Worm (Caenorhabditis elegans) whole organism, L4 larva: Measurements from ENCODE around the gene wrt-3.

ENCODE experiments used
- F10B5.3 ChIP-seq: sonication (generic microtip); optimal IDR thresholded peaks from 2 replicates; lab custom pipeline; 2016; ENCODE audit warnings: mild to moderate bottlenecking, missing genetic modification characterization, missing compliant biosample characterization
- F37D6.2 ChIP-seq: sonication (generic microtip); optimal IDR thresholded peaks from 2 replicates; lab custom pipeline; 2016; ENCODE audit warnings: mild to moderate bottlenecking, missing genetic modification characterization, missing compliant biosample characterization
- F44E2.7 ChIP-seq: fragments of 200-800 bp; sonication (Bioruptor generic); IDR thresholded peaks from 2 replicates; pipeline ENCODE4 v2.1.2; 2022; ENCODE audit warnings: missing genetic modification characterization, missing compliant biosample characterization
- F49E8.2 ChIP-seq: sonication (generic microtip); optimal IDR thresholded peaks from 2 replicates; lab custom pipeline; 2016; ENCODE audit warnings: missing compliant biosample characterization, mild to moderate bottlenecking, missing genetic modification characterization, borderline replicate concordance
- T20F7.1 ChIP-seq: fragments of 200-800 bp; sonication (Bioruptor generic); optimal IDR thresholded peaks from 2 replicates; lab custom pipeline; 2018; ENCODE audit warnings: mild to moderate bottlenecking, missing genetic modification characterization, missing compliant biosample characterization
- T26A8.4 ChIP-seq: fragments of 200-800 bp; sonication (Bioruptor generic); IDR thresholded peaks from 2 replicates; pipeline ENCODE4 v1.3.6; 2022; ENCODE audit warnings: missing genetic modification characterization, missing compliant biosample characterization
- Y105C5A.15 ChIP-seq: fragments of 200-800 bp; sonication (Bioruptor generic); IDR thresholded peaks from 2 replicates; pipeline ENCODE4 v1.3.6; 2022; ENCODE audit warnings: missing genetic modification characterization, missing compliant biosample characterization
- Y48G9A.11 ChIP-seq: fragments of 200-800 bp; sonication (Bioruptor generic); IDR thresholded peaks from 2 replicates; pipeline ENCODE4 v1.3.6; 2022; ENCODE audit warnings: missing genetic modification reagents, missing genetic modification characterization, missing compliant biosample characterization
- Y75B8A.6 ChIP-seq: fragments of 200-800 bp; sonication (Bioruptor generic); IDR thresholded peaks from 2 replicates; pipeline ENCODE4 v1.3.6; 2022; ENCODE audit warnings: missing genetic modification reagents, missing genetic modification characterization, missing compliant biosample characterization
- attf-4 ChIP-seq: sonication (generic microtip); optimal IDR thresholded peaks from 3 replicates; lab custom pipeline; 2017; ENCODE audit warnings: missing biosample characterization, missing genetic modification characterization
- ceh-44 ChIP-seq: fragments of 200-800 bp; sonication (Bioruptor generic); IDR thresholded peaks from 2 replicates; pipeline ENCODE4 v1.3.6; 2022; ENCODE audit warnings: missing genetic modification reagents, missing genetic modification characterization, missing compliant biosample characterization
- ceh-62 ChIP-seq: sonication (generic microtip); optimal IDR thresholded peaks from 2 replicates; lab custom pipeline; 2017; ENCODE audit warnings: missing biosample characterization, missing genetic modification characterization
- ces-1 ChIP-seq: fragments of 150-350 bp; sonication (generic microtip); optimal IDR thresholded peaks from 4 replicates; lab custom pipeline; 2014; ENCODE audit warnings: missing biosample characterization, missing genetic modification reagents, missing genetic modification characterization
- cey-2 ChIP-seq: sonication (generic microtip); optimal IDR thresholded peaks from 3 replicates; lab custom pipeline; 2017; ENCODE audit warnings: missing genetic modification characterization, mild to moderate bottlenecking, missing compliant biosample characterization, antibody characterized with exemption, borderline replicate concordance; ENCODE audit not compliant: insufficient read depth
- daf-16 ChIP-seq, 3 experiments: sonication (generic microtip); optimal IDR thresholded peaks; 2 replicates each; lab custom pipeline; 2016 to 2017; ENCODE audit warnings: missing genetic modification characterization in 3 of 3, missing genetic modification reagents in 3 of 3, mild to moderate bottlenecking in 2 of 3, missing compliant biosample characterization in 2 of 3, missing biosample characterization in 1 of 3, moderate library complexity in 1 of 3
- dpl-1 ChIP-seq: fragments of 150-350 bp; optimal IDR thresholded peaks from 2 replicates; lab custom pipeline; 2014; ENCODE audit warnings: missing biosample characterization, missing genetic modification reagents, missing genetic modification characterization
- duxl-1 ChIP-seq: sonication (generic microtip); optimal IDR thresholded peaks from 2 replicates; lab custom pipeline; 2016; ENCODE audit warnings: mild to moderate bottlenecking, missing genetic modification characterization, moderate library complexity, missing compliant biosample characterization; ENCODE audit not compliant: poor library complexity
- dve-1 ChIP-seq: sonication (generic microtip); optimal IDR thresholded peaks from 2 replicates; lab custom pipeline; 2017; ENCODE audit warnings: antibody characterized with exemption, mild to moderate bottlenecking, missing genetic modification characterization, missing compliant biosample characterization; ENCODE audit not compliant: insufficient read depth
- fkh-10 ChIP-seq: fragments of 150-350 bp; optimal IDR thresholded peaks from 2 replicates; lab custom pipeline; 2014; ENCODE audit warnings: missing biosample characterization, missing genetic modification reagents, missing genetic modification characterization
- hif-1 ChIP-seq, 2 experiments: sonication (generic microtip); optimal IDR thresholded peaks; 2 replicates each; lab custom pipeline; 2016 to 2017; ENCODE audit warnings: missing compliant biosample characterization in 2 of 2, missing genetic modification characterization in 2 of 2, missing genetic modification reagents in 2 of 2, missing genotype in 2 of 2, mild to moderate bottlenecking in 1 of 2
- hlh-11 ChIP-seq: fragments of 200-800 bp; sonication (Bioruptor generic); optimal IDR thresholded peaks from 2 replicates; lab custom pipeline; 2018; ENCODE audit warnings: mild to moderate bottlenecking, missing genetic modification characterization, missing compliant biosample characterization
- hlh-30 ChIP-seq: sonication (generic microtip); optimal IDR thresholded peaks from 2 replicates; lab custom pipeline; 2017; ENCODE audit warnings: antibody characterized with exemption, mild to moderate bottlenecking, missing genetic modification characterization, missing compliant biosample characterization; ENCODE audit not compliant: insufficient read depth
- jun-1 ChIP-seq: fragments of 150-350 bp; optimal IDR thresholded peaks from 2 replicates; lab custom pipeline; 2014; ENCODE audit warnings: missing biosample characterization, missing genetic modification reagents, missing genetic modification characterization
- lim-7 ChIP-seq: fragments of 200-800 bp; sonication (Bioruptor generic); IDR thresholded peaks from 2 replicates; pipeline ENCODE4 v1.3.6; 2022; ENCODE audit warnings: missing genetic modification characterization, missing compliant biosample characterization
- lin-15B ChIP-seq: fragments of 150-350 bp; sonication (generic microtip); optimal IDR thresholded peaks from 3 replicates; lab custom pipeline; 2014; ENCODE audit warnings: missing biosample characterization, missing genetic modification characterization
- lin-38 ChIP-seq: fragments of 200-800 bp; sonication (Bioruptor generic); IDR thresholded peaks from 2 replicates; pipeline ENCODE4 v1.3.6; 2022; ENCODE audit warnings: missing genetic modification reagents, missing genetic modification characterization, missing compliant biosample characterization
- lir-3 ChIP-seq: sonication (generic microtip); optimal IDR thresholded peaks from 2 replicates; lab custom pipeline; 2016; ENCODE audit warnings: mild to moderate bottlenecking, missing genetic modification characterization, missing compliant biosample characterization
- madf-5 ChIP-seq, 2 experiments: fragments of 200-800 bp; sonication (Bioruptor generic); IDR thresholded peaks; 2 replicates each; pipeline ENCODE4 v1.3.6; 2022; ENCODE audit warnings: missing compliant biosample characterization in 2 of 2, missing genetic modification characterization in 2 of 2
- madf-9 ChIP-seq: fragments of 200-800 bp; sonication (Bioruptor generic); conservative IDR thresholded peaks from 2 replicates; pipeline ENCODE4 v1.3.6; 2022; ENCODE audit warnings: missing genetic modification reagents, missing genetic modification characterization, missing compliant biosample characterization
- mdl-1 ChIP-seq, 2 experiments: fragments of 150-350 bp in 1 of 2; sonication (generic microtip) in 1 of 2; optimal IDR thresholded peaks; 2 replicates each; lab custom pipeline; 2014 to 2017; ENCODE audit warnings: missing biosample characterization in 2 of 2, missing genetic modification characterization in 2 of 2
- mdt-29 ChIP-seq: fragments of 200-800 bp; sonication (Bioruptor generic); IDR thresholded peaks from 2 replicates; pipeline ENCODE4 v1.3.6; 2022; ENCODE audit warnings: missing genetic modification reagents, missing genetic modification characterization, missing compliant biosample characterization
- mep-1 ChIP-seq: fragments of 150-350 bp; sonication (generic microtip); optimal IDR thresholded peaks from 3 replicates; lab custom pipeline; 2014; ENCODE audit warnings: missing biosample characterization, missing genetic modification characterization
- mxl-3 ChIP-seq: fragments of 200-800 bp; sonication (Bioruptor generic); optimal IDR thresholded peaks from 2 replicates; lab custom pipeline; 2018; ENCODE audit warnings: mild to moderate bottlenecking, missing genetic modification characterization, missing compliant biosample characterization
- nhr-10 ChIP-seq: fragments of 150-350 bp; optimal IDR thresholded peaks from 2 replicates; lab custom pipeline; 2014; ENCODE audit warnings: missing biosample characterization, missing genetic modification characterization
- nhr-102 ChIP-seq: sonication (generic microtip); optimal IDR thresholded peaks from 2 replicates; lab custom pipeline; 2016; ENCODE audit warnings: mild to moderate bottlenecking, missing genetic modification characterization, moderate library complexity, missing compliant biosample characterization
- nhr-11 ChIP-seq: fragments of 150-350 bp; optimal IDR thresholded peaks from 2 replicates; lab custom pipeline; 2014; ENCODE audit warnings: missing biosample characterization, missing genetic modification characterization
- nhr-25 ChIP-seq: sonication (generic microtip); optimal IDR thresholded peaks from 2 replicates; lab custom pipeline; 2017; ENCODE audit warnings: missing genetic modification characterization, mild to moderate bottlenecking, missing compliant biosample characterization, antibody characterized with exemption, moderate library complexity, borderline replicate concordance; ENCODE audit not compliant: insufficient read depth
- pha-4 ChIP-seq, 2 experiments: fragments of 150-350 bp in 1 of 2; fragments of 200-800 bp in 1 of 2; sonication (Bioruptor generic) in 1 of 2; IDR thresholded peaks in 1 of 2; optimal IDR thresholded peaks in 1 of 2; 2 replicates each; pipeline versions ENCODE4 v1.3.6 to Lab custom; 2014 to 2022; ENCODE audit warnings: missing genetic modification characterization in 2 of 2, missing genetic modification reagents in 2 of 2, missing biosample characterization in 1 of 2, missing compliant biosample characterization in 1 of 2
- saeg-2 ChIP-seq: fragments of 200-800 bp; sonication (Bioruptor generic); IDR thresholded peaks from 2 replicates; pipeline ENCODE4 v1.3.6; 2022; ENCODE audit warnings: missing genetic modification reagents, missing genetic modification characterization, missing compliant biosample characterization
- sdz-12 ChIP-seq: fragments of 200-800 bp; sonication (Bioruptor generic); optimal IDR thresholded peaks from 2 replicates; lab custom pipeline; 2018; ENCODE audit warnings: mild to moderate bottlenecking, missing genetic modification characterization, missing compliant biosample characterization
- skn-1 ChIP-seq: fragments of 150-350 bp; optimal IDR thresholded peaks from 2 replicates; lab custom pipeline; 2014; ENCODE audit warnings: missing biosample characterization, missing genetic modification characterization
- zag-1 ChIP-seq: fragments of 150-350 bp; optimal IDR thresholded peaks from 2 replicates; lab custom pipeline; 2014; ENCODE audit warnings: missing biosample characterization, missing genetic modification characterization
- zfp-3 ChIP-seq: fragments of 200-800 bp; sonication (Bioruptor generic); conservative IDR thresholded peaks from 2 replicates; pipeline ENCODE4 v1.3.6; 2022; ENCODE audit warnings: missing genetic modification reagents, missing genetic modification characterization, missing compliant biosample characterization
- zip-11 ChIP-seq: fragments of 200-800 bp; sonication (Bioruptor generic); IDR thresholded peaks from 2 replicates; pipeline ENCODE4 v1.3.6; 2022; ENCODE audit warnings: missing genetic modification characterization, missing compliant biosample characterization
- ztf-11 ChIP-seq: fragments of 150-350 bp; optimal IDR thresholded peaks from 2 replicates; lab custom pipeline; 2014; ENCODE audit warnings: missing biosample characterization, missing genetic modification characterization
- ztf-7 ChIP-seq: fragments of 150-350 bp; optimal IDR thresholded peaks from 2 replicates; lab custom pipeline; 2014; ENCODE audit warnings: missing biosample characterization, missing genetic modification characterization

Gene wrt-3

DNA sequence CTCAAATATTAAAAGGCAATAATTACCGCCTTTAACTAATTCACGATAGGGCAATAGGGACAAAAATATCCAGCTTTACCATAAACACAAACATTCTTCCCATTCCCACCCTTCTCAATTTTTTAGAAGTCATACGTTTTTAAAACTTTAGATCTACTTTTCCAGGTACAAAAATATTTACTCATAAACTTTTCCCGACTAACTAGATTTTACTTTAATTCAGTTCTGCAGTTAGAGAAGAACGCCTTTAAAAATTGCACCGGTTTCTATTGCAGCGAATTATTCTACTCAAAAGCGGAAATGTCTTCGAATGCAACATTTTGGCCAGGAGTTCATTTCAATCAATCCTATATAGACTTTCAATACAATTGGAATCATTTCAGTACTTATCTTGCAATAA is 19.1 kb upstream of the wrt-3 start, which contains the start of gene sru-3:
sru-3 (plus strand) TSS at position 301 of the 400 bp plus-strand sequence.
- TF ChIP-seq nhr-102 (no peak), lir-3 (no peak), ztf-11 (tag; lab: Kevin White, UChicago) (no peak), duxl-1 (no peak), Y105C5A.15 (no peak), pha-4 (GFP tag; IDR thresholded peaks at IDR 0.05; lab: Robert Waterston, UW) (no peak), pha-4 (tag; optimal IDR thresholded peaks at IDR 0.05; lab: Kevin White, UChicago) (no peak), hlh-11 (tag; lab: Kevin White, UChicago) (no peak), fkh-10 (GFP tag; lab: Kevin White, UChicago) (no peak), ceh-44 (GFP tag; lab: Robert Waterston, UW) (no peak), nhr-11 (tag; lab: Kevin White, UChicago) (no peak), attf-4 (tag; lab: Kevin White, UChicago) (no peak), saeg-2 (no peak), madf-9 (GFP tag; lab: Robert Waterston, UW) (no peak), zag-1 (tag; lab: Kevin White, UChicago) (no peak), F49E8.2 (tag; lab: Kevin White, UChicago) (no peak), dpl-1 (GFP tag; lab: Kevin White, UChicago) (no peak), F37D6.2 (tag; lab: Kevin White, UChicago) (no peak), T20F7.1 (GFP tag; lab: Kevin White, UChicago) (no peak)

DNA sequence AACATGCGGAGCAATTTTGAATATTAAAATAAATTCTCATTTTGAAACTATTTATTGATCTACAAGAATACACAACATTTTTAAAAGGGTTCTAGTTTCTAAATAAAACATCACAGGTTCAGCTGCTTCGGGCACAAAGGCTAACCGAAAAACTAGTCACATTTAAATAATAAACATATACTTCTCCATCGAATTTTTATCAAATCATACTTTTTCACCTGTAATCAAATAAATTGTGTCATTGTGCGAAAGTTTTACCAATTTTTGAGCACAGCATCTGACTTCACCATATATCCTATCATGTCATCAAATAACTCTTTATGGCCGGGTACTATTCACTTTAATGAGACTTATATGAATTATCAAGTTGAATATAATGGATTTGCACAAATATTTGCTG is 13.1 kb upstream of the wrt-3 start, which contains the start of gene sru-6:
sru-6 (plus strand) TSS at position 301 of the 400 bp plus-strand sequence.
- TF ChIP-seq Y75B8A.6 (GFP tag; lab: Robert Waterston, UW) (no peak), F49E8.2 (tag; lab: Kevin White, UChicago) (no peak), lim-7 (GFP tag; lab: Robert Waterston, UW) (no peak), lin-15B (no peak), ztf-7 (tag; lab: Kevin White, UChicago) (no peak), sdz-12 (GFP tag; lab: Kevin White, UChicago) (no peak), hlh-30 (tag; lab: Kevin White, UChicago) (no peak), nhr-10 (tag; lab: Kevin White, UChicago) (no peak), ceh-62 (no peak), mdt-29 (GFP tag; lab: Robert Waterston, UW) (no peak), duxl-1 (no peak), dve-1 (no peak), ztf-11 (tag; lab: Kevin White, UChicago) (no peak), lin-38 (GFP tag; lab: Robert Waterston, UW) (no peak), zip-11 (no peak), nhr-11 (tag; lab: Kevin White, UChicago) (no peak), nhr-25 (tag; lab: Kevin White, UChicago) (no peak), hif-1 (tag; optimal IDR thresholded peaks at IDR 0.05; lab: Kevin White, UChicago) (no peak), cey-2 (tag; lab: Kevin White, UChicago) (no peak), mep-1 (no peak)

DNA sequence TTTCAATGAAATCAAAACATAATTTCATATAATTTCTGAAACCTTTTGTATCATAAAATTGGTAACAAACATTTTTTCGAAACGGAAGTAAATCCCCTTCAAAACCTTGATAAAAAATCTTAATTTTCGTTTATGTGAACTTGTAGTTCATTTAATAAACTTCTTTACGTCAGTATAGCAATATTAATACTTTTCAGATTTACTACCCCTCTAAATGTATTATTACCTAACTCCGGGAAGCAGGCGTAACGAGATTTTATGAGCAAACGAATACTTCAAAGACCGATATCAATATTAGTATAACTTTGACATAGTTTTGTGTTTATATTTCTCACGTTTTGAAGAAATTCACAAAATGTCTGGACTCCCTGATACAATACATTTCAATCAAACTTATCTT is 11.1 kb upstream of the wrt-3 start, which contains the start of gene sru-1:
sru-1 (plus strand) TSS at position 301 of the 400 bp plus-strand sequence.
- no peak for TF ChIP-seq jun-1 (tag; lab: Kevin White, UChicago)
- no peak for TF ChIP-seq mdl-1 (tag; optimal IDR thresholded peaks at IDR 0.05; lab: Kevin White, UChicago)
- no peak for TF ChIP-seq hlh-11 (tag; lab: Kevin White, UChicago)
- TF ChIP-seq skn-1 (tag; lab: Kevin White, UChicago): no peak
- TF ChIP-seq mdt-29 (GFP tag; lab: Robert Waterston, UW): no peak
- no peak for TF ChIP-seq T26A8.4 (GFP tag; lab: Robert Waterston, UW)
- TF ChIP-seq ces-1 (GFP tag; lab: Kevin White, UChicago): no peak
- TF ChIP-seq ztf-11 (tag; lab: Kevin White, UChicago): no peak
- TF ChIP-seq zfp-3: no peak
- TF ChIP-seq ceh-44 (GFP tag; lab: Robert Waterston, UW): no peak
- TF ChIP-seq F10B5.3 (tag; lab: Kevin White, UChicago): no peak
- TF ChIP-seq F44E2.7: no peak
- no peak for TF ChIP-seq mxl-3
- TF ChIP-seq Y48G9A.11 (GFP tag; lab: Robert Waterston, UW): no peak
- TF ChIP-seq madf-5 (GFP tag; IDR thresholded peaks at IDR 0.05; lab: Robert Waterston, UW): no peak
- no peak for TF ChIP-seq daf-16 (GFP tag; optimal IDR thresholded peaks at IDR 0.05; lab: Kevin White, UChicago)
- TF ChIP-seq daf-16 (tag; optimal IDR thresholded peaks at IDR 0.05; lab: Kevin White, UChicago): no peak
- TF ChIP-seq nhr-11 (tag; lab: Kevin White, UChicago): no peak
